Fruit fly (Drosophila melanogaster) whole organism, pupa: ENCODE data around the gene CG14205.

Experiments used
- CG10348 ChIP-seq: fragments of 200-800 bp; sonication (Bioruptor generic); IDR thresholded peaks from 2 replicates; pipeline ENCODE4 v1.3.6; 2022; ENCODE audit warnings: missing biosample characterization, missing genetic modification characterization
- CG12605 ChIP-seq: fragments of 200-800 bp; sonication (Bioruptor generic); IDR thresholded peaks from 2 replicates; pipeline ENCODE4 v1.3.6; 2022; ENCODE audit warnings: missing biosample characterization, missing genetic modification characterization
- CG13204 ChIP-seq: fragments of 200-800 bp; sonication (Bioruptor generic); optimal IDR thresholded peaks from 2 replicates; lab custom pipeline; 2018; ENCODE audit warnings: missing biosample characterization, mild to moderate bottlenecking, missing genetic modification characterization, moderate library complexity
- CG14655 ChIP-seq: fragments of 200-800 bp; sonication (Bioruptor generic); optimal IDR thresholded peaks from 3 replicates; lab custom pipeline; 2017; ENCODE audit warnings: mild to moderate bottlenecking, missing biosample characterization, missing genetic modification reagents, missing genetic modification characterization
- CG15710 ChIP-seq: fragments of 200-800 bp; sonication (Bioruptor generic); optimal IDR thresholded peaks from 2 replicates; lab custom pipeline; 2018; ENCODE audit warnings: missing biosample characterization, mild to moderate bottlenecking, missing genetic modification characterization, moderate library complexity
- CG17806 ChIP-seq: fragments of 200-800 bp; sonication (Bioruptor generic); optimal IDR thresholded peaks from 2 replicates; lab custom pipeline; 2018; ENCODE audit warnings: missing biosample characterization, mild to moderate bottlenecking, missing genetic modification characterization, moderate library complexity
- CG32121 ChIP-seq: fragments of 200-800 bp; sonication (Bioruptor generic); IDR thresholded peaks from 2 replicates; pipeline ENCODE4 v1.3.6; 2022; ENCODE audit warnings: missing biosample characterization, missing genetic modification characterization
- CG34367 ChIP-seq: fragments of 200-800 bp; sonication (Bioruptor generic); optimal IDR thresholded peaks from 2 replicates; lab custom pipeline; 2018; ENCODE audit warnings: missing biosample characterization, mild to moderate bottlenecking, missing genetic modification characterization
- CG4496 ChIP-seq: fragments of 200-800 bp; sonication (Bioruptor generic); IDR thresholded peaks from 3 replicates; pipeline ENCODE4 v1.3.6; 2022; ENCODE audit warnings: missing biosample characterization, missing genetic modification characterization
- CG8159 ChIP-seq: fragments of 200-800 bp; sonication (Bioruptor generic); optimal IDR thresholded peaks from 3 replicates; lab custom pipeline; 2018; ENCODE audit warnings: missing biosample characterization, mild to moderate bottlenecking, missing genetic modification characterization, moderate library complexity
- CG8301 ChIP-seq: fragments of 200-800 bp; sonication (Bioruptor generic); optimal IDR thresholded peaks from 2 replicates; lab custom pipeline; 2018; ENCODE audit warnings: missing biosample characterization, mild to moderate bottlenecking, missing genetic modification characterization
- CG9948 ChIP-seq: fragments of 200-800 bp; sonication (Bioruptor generic); optimal IDR thresholded peaks from 2 replicates; lab custom pipeline; 2018; ENCODE audit warnings: missing biosample characterization, mild to moderate bottlenecking, missing genetic modification characterization, moderate library complexity
- D1 ChIP-seq: fragments of 200-800 bp; sonication (Bioruptor generic); optimal IDR thresholded peaks from 2 replicates; lab custom pipeline; 2018; ENCODE audit warnings: missing biosample characterization, mild to moderate bottlenecking, missing genetic modification characterization, moderate library complexity
- EcR ChIP-seq: fragments of 200-800 bp; sonication (Bioruptor generic); optimal IDR thresholded peaks from 3 replicates; lab custom pipeline; 2019; ENCODE audit warnings: missing biosample characterization, missing genetic modification characterization, mild to moderate bottlenecking, moderate library complexity, missing genetic modification reagents
- Ets98B ChIP-seq: fragments of 200-800 bp; sonication (Bioruptor generic); IDR thresholded peaks from 2 replicates; pipeline ENCODE4 v1.3.6; 2022; ENCODE audit warnings: missing biosample characterization, missing genetic modification characterization
- Pif1A ChIP-seq: fragments of 200-800 bp; sonication (Bioruptor generic); optimal IDR thresholded peaks from 3 replicates; lab custom pipeline; 2016; ENCODE audit warnings: missing biosample characterization, missing genetic modification characterization
- Pif1B ChIP-seq: fragments of 200-800 bp; sonication (Bioruptor generic); optimal IDR thresholded peaks from 3 replicates; lab custom pipeline; 2016; ENCODE audit warnings: missing biosample characterization, missing genetic modification characterization
- Snoo ChIP-seq: fragments of 200-800 bp; sonication (Bioruptor generic); optimal IDR thresholded peaks from 3 replicates; lab custom pipeline; 2017; ENCODE audit warnings: missing biosample characterization, mild to moderate bottlenecking, missing genetic modification characterization, inconsistent platforms
- fd96Ca ChIP-seq: fragments of 200-800 bp; sonication (Bioruptor generic); IDR thresholded peaks from 3 replicates; pipeline ENCODE4 v1.3.6; 2022; ENCODE audit warnings: missing biosample characterization, missing genetic modification characterization
- gl ChIP-seq: fragments of 200-800 bp; sonication (Bioruptor generic); optimal IDR thresholded peaks from 2 replicates; lab custom pipeline; 2018; ENCODE audit warnings: missing biosample characterization, mild to moderate bottlenecking, missing genetic modification characterization
- rn ChIP-seq: fragments of 200-800 bp; sonication (Bioruptor generic); IDR thresholded peaks from 2 replicates; pipeline ENCODE4 v1.3.6; 2022; ENCODE audit warnings: missing biosample characterization, missing genetic modification characterization

Gene CG14205

DNA sequence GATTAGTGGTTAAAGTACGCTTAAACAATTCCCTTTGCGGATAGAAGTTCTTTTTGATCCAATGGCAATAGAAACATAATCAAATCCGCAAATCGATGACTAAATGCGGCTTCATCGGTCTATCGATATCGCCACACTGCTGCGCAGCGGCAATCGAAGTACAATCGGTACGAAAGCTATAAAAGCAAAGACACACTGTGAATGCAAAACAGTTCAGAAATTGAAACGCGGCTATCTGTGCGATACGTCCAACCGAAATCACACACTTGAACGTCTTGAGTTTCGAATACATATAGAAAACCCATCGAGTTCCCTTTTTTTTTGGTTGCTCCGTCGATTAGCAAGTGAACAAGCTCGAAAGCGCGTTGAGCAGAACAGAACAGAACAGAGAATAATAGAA is 12.6 kb downstream of the CG14205 start, which contains the start of gene CG14207:
Gene CG14207, plus strand, starts transcription at position 203 of the 400 bp plus-strand sequence.
- TF ChIP-seq gl (tag; lab: Kevin White, UChicago) (no peak), CG4496 (GFP tag; lab: Robert Waterston, UW) (peak; percentile 45; the same call in 1 of the 3 replicates), EcR (GFP tag; lab: Kevin White, UChicago) (peak; percentile 60), CG32121 (GFP tag; lab: Robert Waterston, UW) (peak; percentile 39; the same call in 1 of the 2 replicates), Ets98B (GFP tag; lab: Robert Waterston, UW) (peak; percentile 30; the same call in 1 of the 2 replicates), Snoo (no peak)

DNA sequence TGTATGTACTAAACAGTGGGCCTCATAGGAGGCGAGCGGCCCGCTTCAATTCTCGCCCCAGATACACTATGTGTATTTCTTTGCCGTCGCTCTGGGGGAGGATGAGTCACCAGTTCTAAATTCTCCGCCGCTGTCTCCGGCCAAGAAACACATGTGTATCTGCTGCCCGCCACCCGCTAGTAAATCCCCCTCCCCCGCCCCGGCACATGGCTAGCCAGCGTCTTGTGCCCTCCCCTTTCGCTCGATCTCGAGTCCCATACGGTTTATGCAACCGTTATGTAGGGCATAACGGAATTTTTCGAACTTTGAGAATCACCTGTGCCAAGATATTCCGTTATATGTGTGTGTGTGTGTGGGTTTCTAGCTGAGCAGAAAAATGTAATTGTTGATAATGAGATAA is 13.5 kb downstream of the CG14205 start:
- no peak for TF ChIP-seq CG14655 (GFP tag; lab: Kevin White, UChicago)
- TF ChIP-seq D1 (tag; lab: Kevin White, UChicago) = no peak
- TF ChIP-seq CG13204 = peak; percentile 29

DNA sequence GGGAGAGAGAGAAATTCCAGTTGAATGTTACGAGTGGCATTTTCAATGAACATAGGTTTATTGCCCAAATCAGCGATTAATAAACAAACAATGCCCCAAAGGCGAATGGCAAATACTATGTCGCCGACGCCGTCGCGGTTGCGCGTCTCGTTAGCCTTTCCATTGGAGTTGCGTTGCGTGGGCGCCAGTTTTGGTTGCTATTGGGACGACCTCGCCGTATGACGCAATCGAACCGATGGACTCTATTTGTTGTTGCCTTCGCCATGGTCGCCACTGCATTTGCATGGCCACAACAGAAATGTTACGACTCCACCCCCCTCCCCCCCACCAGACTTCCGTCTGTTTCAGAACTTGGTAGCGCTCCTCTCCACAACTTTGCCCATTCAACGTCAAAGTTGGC is 14.1 kb downstream of the CG14205 start:
- no peak for TF ChIP-seq CG15710 (tag; lab: Kevin White, UChicago)
- TF ChIP-seq CG34367 (tag; lab: Kevin White, UChicago) = no peak
- no peak for TF ChIP-seq CG4496 (GFP tag; lab: Robert Waterston, UW)
- no peak for TF ChIP-seq CG12605 (GFP tag; lab: Robert Waterston, UW)
- TF ChIP-seq CG32121 (GFP tag; lab: Robert Waterston, UW) = no peak
- TF ChIP-seq CG10348 (GFP tag; lab: Robert Waterston, UW) = no peak
- TF ChIP-seq CG8159 (tag; lab: Kevin White, UChicago) = no peak
- no peak for TF ChIP-seq Pif1A (GFP tag; lab: Kevin White, UChicago)
- no peak for TF ChIP-seq fd96Ca (GFP tag; lab: Robert Waterston, UW)
- no peak for TF ChIP-seq CG9948 (tag; lab: Kevin White, UChicago)
- TF ChIP-seq CG17806 (tag; lab: Kevin White, UChicago) = no peak
- no peak for TF ChIP-seq D1 (tag; lab: Kevin White, UChicago)
- no peak for TF ChIP-seq Pif1B (GFP tag; lab: Kevin White, UChicago)
- TF ChIP-seq EcR (GFP tag; lab: Kevin White, UChicago) = no peak

DNA sequence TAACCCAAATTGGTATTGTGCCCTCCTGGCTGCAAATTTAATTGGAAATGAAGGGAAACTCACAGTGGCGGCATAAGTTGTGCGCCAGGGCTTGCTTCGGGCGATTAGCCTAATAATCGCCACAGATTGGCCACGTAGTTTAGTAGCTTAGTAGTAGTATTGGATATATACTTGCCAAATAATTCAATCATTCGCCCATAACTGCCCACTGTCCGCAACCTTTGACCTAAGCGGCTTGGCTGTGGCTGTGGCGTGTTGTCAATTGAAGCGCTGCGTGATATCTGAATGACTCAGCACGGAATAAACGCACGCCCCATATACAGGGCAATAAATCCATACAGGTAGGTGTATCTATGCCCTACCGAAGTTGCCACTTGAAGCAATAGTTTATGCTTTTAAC is 14.6 kb downstream of the CG14205 start:
- TF ChIP-seq CG12605 (GFP tag; lab: Robert Waterston, UW) (no peak), D1 (tag; lab: Kevin White, UChicago) (no peak), CG13204 (no peak), gl (tag; lab: Kevin White, UChicago) (no peak), CG9948 (tag; lab: Kevin White, UChicago) (no peak), CG34367 (tag; lab: Kevin White, UChicago) (no peak), CG10348 (GFP tag; lab: Robert Waterston, UW) (no peak), CG15710 (tag; lab: Kevin White, UChicago) (no peak), CG17806 (tag; lab: Kevin White, UChicago) (no peak), CG32121 (GFP tag; lab: Robert Waterston, UW) (no peak), EcR (GFP tag; lab: Kevin White, UChicago) (no peak), rn (no peak), CG14655 (GFP tag; lab: Kevin White, UChicago) (no peak), Snoo (no peak), CG8159 (tag; lab: Kevin White, UChicago) (no peak), Pif1A (GFP tag; lab: Kevin White, UChicago) (no peak), Ets98B (GFP tag; lab: Robert Waterston, UW) (no peak), CG8301 (no peak)

DNA sequence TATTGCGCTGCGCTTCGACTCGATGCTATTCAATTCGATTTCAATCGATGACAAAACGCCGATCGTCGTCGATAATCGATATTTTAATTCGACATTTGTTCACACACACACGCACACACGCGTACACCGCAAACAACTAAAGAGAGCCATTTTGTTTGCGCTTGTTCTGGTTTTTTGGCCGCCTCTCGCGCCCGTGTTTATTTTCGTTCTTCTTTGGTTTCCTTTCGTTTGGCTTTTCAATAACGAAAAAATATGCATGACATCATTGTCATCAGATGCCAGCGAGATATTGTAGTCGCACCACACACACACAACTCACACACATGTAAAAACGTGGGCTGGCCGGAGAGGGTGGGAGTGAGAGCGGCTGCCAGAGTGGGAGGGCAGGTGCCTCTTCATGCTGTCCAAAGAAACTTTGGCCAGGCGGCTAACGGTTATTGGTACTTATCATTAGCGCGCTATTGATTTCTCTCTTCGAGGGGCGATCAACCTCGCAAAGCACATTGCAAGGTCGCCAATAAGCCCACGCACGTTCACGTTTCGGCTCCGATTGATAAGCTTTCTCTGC is 15.7 kb downstream of the CG14205 start:
- TF ChIP-seq CG8301 = no peak
- TF ChIP-seq EcR (GFP tag; lab: Kevin White, UChicago) = peak; percentile 51

DNA sequence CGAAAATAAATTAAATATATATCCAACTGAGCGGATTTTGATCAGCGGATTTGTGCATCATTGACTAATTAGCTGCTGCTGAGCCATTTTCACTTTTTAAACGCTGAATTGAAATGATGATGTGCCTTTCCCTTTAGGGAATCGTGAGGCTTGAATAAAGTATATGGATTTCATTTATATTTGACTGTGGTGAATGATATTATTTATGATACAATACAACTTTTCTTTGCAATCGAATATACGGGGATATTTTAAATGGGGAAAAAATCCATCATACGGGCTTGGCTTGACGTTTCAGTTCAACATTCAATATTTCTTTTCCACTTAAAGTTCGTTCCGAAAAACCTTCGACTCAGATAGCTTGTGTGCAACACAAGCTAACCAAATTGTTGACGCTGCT is 18.8 kb downstream of the CG14205 start, which contains the start of the genes Shawn and Tyler:
Gene Shawn, plus strand, starts transcription at position 301 of the 400 bp plus-strand sequence.
Gene Tyler, plus strand, starts transcription at position 301 of the 400 bp plus-strand sequence.
- no peak for TF ChIP-seq EcR (GFP tag; lab: Kevin White, UChicago)
- no peak for TF ChIP-seq CG14655 (GFP tag; lab: Kevin White, UChicago)
- TF ChIP-seq CG17806 (tag; lab: Kevin White, UChicago) = no peak
- no peak for TF ChIP-seq CG8301
- TF ChIP-seq CG34367 (tag; lab: Kevin White, UChicago) = no peak
- no peak for TF ChIP-seq CG32121 (GFP tag; lab: Robert Waterston, UW)
- TF ChIP-seq CG12605 (GFP tag; lab: Robert Waterston, UW) = no peak
- no peak for TF ChIP-seq gl (tag; lab: Kevin White, UChicago)
- no peak for TF ChIP-seq Pif1B (GFP tag; lab: Kevin White, UChicago)
- TF ChIP-seq Ets98B (GFP tag; lab: Robert Waterston, UW) = no peak
- no peak for TF ChIP-seq D1 (tag; lab: Kevin White, UChicago)
- no peak for TF ChIP-seq CG8159 (tag; lab: Kevin White, UChicago)
- no peak for TF ChIP-seq CG13204
